Worm (Caenorhabditis elegans) whole organism, early embryonic: Measurements from ENCODE around the gene ZC239.21.

ENCODE experiments used
- F13C5.2 ChIP-seq: sonication (generic microtip); optimal IDR thresholded peaks from 2 replicates; lab custom pipeline; 2017; ENCODE audit warnings: mild to moderate bottlenecking, missing genetic modification characterization, inconsistent platforms, missing compliant biosample characterization
- ama-1 ChIP-seq: fragments of 150-350 bp; optimal IDR thresholded peaks from 2 replicates; lab custom pipeline; 2014
- ets-7 ChIP-seq: sonication (generic microtip); optimal IDR thresholded peaks from 2 replicates; lab custom pipeline; 2016; ENCODE audit warnings: missing genotype, missing genetic modification characterization, missing compliant biosample characterization
- flt-1 ChIP-seq: fragments of 200-800 bp; sonication (Bioruptor generic); IDR thresholded peaks from 2 replicates; pipeline ENCODE4 v1.3.6; 2022; ENCODE audit warnings: missing genetic modification characterization, missing compliant biosample characterization
- hmbx-1 ChIP-seq: sonication (generic microtip); optimal IDR thresholded peaks from 2 replicates; lab custom pipeline; 2016; ENCODE audit warnings: mild to moderate bottlenecking, missing genetic modification characterization, missing compliant biosample characterization
- hmg-4 ChIP-seq: fragments of 200-800 bp; sonication (Bioruptor generic); optimal IDR thresholded peaks from 2 replicates; lab custom pipeline; 2018; ENCODE audit warnings: mild to moderate bottlenecking, missing genetic modification characterization, missing compliant biosample characterization
- hnd-1 ChIP-seq: sonication (generic microtip); optimal IDR thresholded peaks from 2 replicates; lab custom pipeline; 2016; ENCODE audit warnings: missing genetic modification characterization, missing compliant biosample characterization
- scrt-1 ChIP-seq: fragments of 200-800 bp; sonication (Bioruptor generic); IDR thresholded peaks from 2 replicates; pipeline ENCODE4 v1.3.6; 2022; ENCODE audit warnings: missing genetic modification characterization, missing compliant biosample characterization
- sea-1 ChIP-seq: fragments of 200-800 bp; sonication (Bioruptor generic); conservative IDR thresholded peaks from 2 replicates; pipeline ENCODE4 v1.3.6; 2022; ENCODE audit warnings: missing genetic modification characterization, missing compliant biosample characterization
- tbx-11 ChIP-seq: fragments of 200-800 bp; sonication (Bioruptor generic); IDR thresholded peaks from 2 replicates; pipeline ENCODE4 v1.3.6; 2022; ENCODE audit warnings: missing genetic modification characterization, missing compliant biosample characterization
- tbx-37 ChIP-seq: fragments of 200-800 bp; sonication (Bioruptor generic); conservative IDR thresholded peaks from 2 replicates; pipeline ENCODE4 v1.3.6; 2022; ENCODE audit warnings: missing genetic modification reagents, missing genetic modification characterization, missing compliant biosample characterization
- tra-4 ChIP-seq: sonication (generic microtip); optimal IDR thresholded peaks from 2 replicates; lab custom pipeline; 2017; ENCODE audit warnings: missing genetic modification characterization, missing compliant biosample characterization

DNA sequence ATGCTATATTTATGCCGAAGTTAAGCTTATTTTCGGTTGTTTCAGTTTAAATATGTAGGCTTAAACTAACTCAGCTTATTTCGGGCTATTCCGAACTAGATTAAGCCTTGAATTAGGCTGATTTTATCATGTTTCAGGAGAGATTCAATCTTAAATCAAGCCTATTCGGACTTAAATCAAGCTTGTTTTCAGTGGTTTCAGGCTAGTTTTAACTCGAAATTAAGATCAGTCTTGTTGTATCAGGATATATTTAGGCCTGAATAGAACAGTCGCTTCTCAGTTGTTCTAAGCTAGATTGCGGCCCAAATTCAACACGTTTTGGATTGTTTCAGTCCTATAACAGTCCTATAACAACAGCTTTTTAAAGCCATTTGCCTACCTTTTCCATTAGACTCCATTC lies 45.0 kb downstream of the ZC239.21 start:
- TF ChIP-seq flt-1 (GFP tag; lab: Robert Waterston, UW) (no peak), hmbx-1 (no peak), F13C5.2 (tag; lab: Kevin White, UChicago) (no peak), sea-1 (GFP tag; lab: Robert Waterston, UW) (no peak), tbx-37 (GFP tag; lab: Robert Waterston, UW) (no peak), hmg-4 (GFP tag; lab: Kevin White, UChicago) (no peak), tbx-11 (GFP tag; lab: Robert Waterston, UW) (no peak), scrt-1 (GFP tag; lab: Robert Waterston, UW) (no peak), ama-1 (lab: Kevin White, UChicago) (no peak), tra-4 (tag; lab: Kevin White, UChicago) (no peak), ets-7 (tag; lab: Kevin White, UChicago) (no peak), hnd-1 (no peak)
